Worm (Caenorhabditis elegans) whole organism, L2 larva: ENCODE data around the gene F47B10.6.

ENCODE experiments used
- C34F6.9 ChIP-seq: fragments of 150-350 bp; optimal IDR thresholded peaks from 2 replicates; lab custom pipeline; 2014; ENCODE audit warnings: missing biosample characterization, missing genetic modification characterization
- F13H6.1 ChIP-seq: sonication (generic microtip); optimal IDR thresholded peaks from 2 replicates; lab custom pipeline; 2016; ENCODE audit warnings: missing genetic modification characterization, missing compliant biosample characterization
- R02D3.7 ChIP-seq: fragments of 150-350 bp; optimal IDR thresholded peaks from 2 replicates; lab custom pipeline; 2014; ENCODE audit warnings: missing biosample characterization, missing genetic modification characterization
- Y55F3AM.14 ChIP-seq: fragments of 200-800 bp; sonication (Bioruptor generic); optimal IDR thresholded peaks from 2 replicates; lab custom pipeline; 2018; ENCODE audit warnings: mild to moderate bottlenecking, missing genetic modification characterization, missing compliant biosample characterization
- aly-2 ChIP-seq: fragments of 150-350 bp; optimal IDR thresholded peaks from 2 replicates; lab custom pipeline; 2014; ENCODE audit warnings: missing biosample characterization, missing genetic modification characterization
- blmp-1 ChIP-seq: sonication (generic microtip); optimal IDR thresholded peaks from 2 replicates; lab custom pipeline; 2017; ENCODE audit warnings: missing genetic modification characterization, mild to moderate bottlenecking, missing compliant biosample characterization, antibody characterized with exemption, moderate library complexity; ENCODE audit not compliant: insufficient read depth
- ceh-16 ChIP-seq: fragments of 150-350 bp; optimal IDR thresholded peaks from 2 replicates; lab custom pipeline; 2014; ENCODE audit warnings: missing biosample characterization, missing genetic modification characterization
- ceh-82 ChIP-seq: fragments of 150-350 bp; optimal IDR thresholded peaks from 2 replicates; lab custom pipeline; 2014; ENCODE audit warnings: missing biosample characterization, missing genetic modification characterization
- dmd-4 ChIP-seq: sonication (generic microtip); optimal IDR thresholded peaks from 2 replicates; lab custom pipeline; 2017; ENCODE audit warnings: missing biosample characterization, missing genetic modification characterization
- elt-1 ChIP-seq: fragments of 150-350 bp; optimal IDR thresholded peaks from 2 replicates; lab custom pipeline; 2014; ENCODE audit warnings: missing biosample characterization, missing genetic modification characterization
- fos-1 ChIP-seq: fragments of 150-350 bp; optimal IDR thresholded peaks from 2 replicates; lab custom pipeline; 2014; ENCODE audit warnings: missing biosample characterization, missing genetic modification characterization
- gmeb-1 ChIP-seq: fragments of 150-350 bp; optimal IDR thresholded peaks from 2 replicates; lab custom pipeline; 2014; ENCODE audit warnings: missing biosample characterization, missing genetic modification characterization
- lin-11 ChIP-seq: fragments of 150-350 bp; sonication (generic microtip); optimal IDR thresholded peaks from 2 replicates; lab custom pipeline; 2014; ENCODE audit warnings: missing biosample characterization, missing genetic modification characterization, inconsistent platforms, mixed read lengths
- lin-13 ChIP-seq: fragments of 150-350 bp; optimal IDR thresholded peaks from 2 replicates; lab custom pipeline; 2014; ENCODE audit warnings: missing biosample characterization, missing genetic modification reagents, missing genetic modification characterization
- lin-39 ChIP-seq: fragments of 150-350 bp; optimal IDR thresholded peaks from 2 replicates; lab custom pipeline; 2014; ENCODE audit warnings: missing biosample characterization, missing genetic modification reagents, missing genetic modification characterization
- lsy-2 ChIP-seq, 2 experiments: fragments of 150-350 bp in 1 of 2; sonication (generic microtip) in 1 of 2; optimal IDR thresholded peaks; 2 replicates each; lab custom pipeline; 2014 to 2017; ENCODE audit warnings: missing biosample characterization in 2 of 2, missing genetic modification characterization in 2 of 2
- mab-5 ChIP-seq: fragments of 150-350 bp; optimal IDR thresholded peaks from 2 replicates; lab custom pipeline; 2014; ENCODE audit warnings: missing biosample characterization, missing genetic modification characterization
- mbf-1 ChIP-seq: sonication (generic microtip); optimal IDR thresholded peaks from 2 replicates; lab custom pipeline; 2017; ENCODE audit warnings: missing biosample characterization, missing genetic modification characterization
- mdl-1 ChIP-seq, 2 experiments: fragments of 150-350 bp in 1 of 2; sonication (generic microtip) in 1 of 2; optimal IDR thresholded peaks; 2 replicates each; lab custom pipeline; 2017; ENCODE audit warnings: missing biosample characterization in 2 of 2, missing genetic modification characterization in 2 of 2
- nhr-10 ChIP-seq: sonication (generic microtip); optimal IDR thresholded peaks from 2 replicates; lab custom pipeline; 2017; ENCODE audit warnings: missing biosample characterization, missing genetic modification characterization
- nhr-11 ChIP-seq: fragments of 150-350 bp; optimal IDR thresholded peaks from 2 replicates; lab custom pipeline; 2014; ENCODE audit warnings: missing biosample characterization, missing genetic modification characterization
- nhr-12 ChIP-seq: fragments of 150-350 bp; optimal IDR thresholded peaks from 2 replicates; lab custom pipeline; 2014; ENCODE audit warnings: missing biosample characterization, missing genetic modification characterization
- nhr-21 ChIP-seq: fragments of 150-350 bp; optimal IDR thresholded peaks from 2 replicates; lab custom pipeline; 2014; ENCODE audit warnings: missing biosample characterization, missing genetic modification characterization
- nhr-23 ChIP-seq: fragments of 150-350 bp; optimal IDR thresholded peaks from 2 replicates; lab custom pipeline; 2014; ENCODE audit warnings: missing biosample characterization, missing genetic modification reagents, missing genetic modification characterization
- nhr-237 ChIP-seq: fragments of 150-350 bp; optimal IDR thresholded peaks from 2 replicates; lab custom pipeline; 2014; ENCODE audit warnings: missing biosample characterization, missing genetic modification characterization
- nhr-25 ChIP-seq: fragments of 150-350 bp; sonication (generic microtip); optimal IDR thresholded peaks from 3 replicates; lab custom pipeline; 2014; ENCODE audit warnings: missing biosample characterization, missing genetic modification characterization
- nhr-6 ChIP-seq: fragments of 150-350 bp; optimal IDR thresholded peaks from 2 replicates; lab custom pipeline; 2014; ENCODE audit warnings: missing biosample characterization, missing genetic modification characterization
- nhr-77 ChIP-seq: fragments of 150-350 bp; optimal IDR thresholded peaks from 2 replicates; lab custom pipeline; 2014; ENCODE audit warnings: missing biosample characterization, missing genetic modification characterization
- peb-1 ChIP-seq: fragments of 150-350 bp; optimal IDR thresholded peaks from 2 replicates; lab custom pipeline; 2014; ENCODE audit warnings: missing biosample characterization, missing genetic modification characterization
- sem-4 ChIP-seq: fragments of 150-350 bp; optimal IDR thresholded peaks from 2 replicates; lab custom pipeline; 2014; ENCODE audit warnings: missing biosample characterization, missing genetic modification reagents, missing genetic modification characterization
- sma-3 ChIP-seq: sonication (generic microtip); optimal IDR thresholded peaks from 2 replicates; lab custom pipeline; 2016; ENCODE audit warnings: missing genetic modification reagents, missing genetic modification characterization, missing compliant biosample characterization
- sma-9 ChIP-seq, 2 experiments: fragments of 150-350 bp in 1 of 2; sonication (generic microtip) in 1 of 2; optimal IDR thresholded peaks; 2 replicates each; lab custom pipeline; 2014 to 2016; ENCODE audit warnings: missing genetic modification characterization in 2 of 2, mild to moderate bottlenecking in 1 of 2, missing biosample characterization in 1 of 2, missing compliant biosample characterization in 1 of 2, missing genetic modification reagents in 1 of 2, moderate library complexity in 1 of 2
- snpc-4 ChIP-seq: fragments of 150-350 bp; optimal IDR thresholded peaks from 2 replicates; lab custom pipeline; 2014; ENCODE audit warnings: missing biosample characterization, missing genetic modification characterization
- unc-39 ChIP-seq: fragments of 150-350 bp; optimal IDR thresholded peaks from 2 replicates; lab custom pipeline; 2014; ENCODE audit warnings: missing biosample characterization, missing genetic modification characterization
- unc-62 ChIP-seq: fragments of 150-350 bp; optimal IDR thresholded peaks from 2 replicates; lab custom pipeline; 2014; ENCODE audit warnings: missing biosample characterization, missing genetic modification reagents, missing genetic modification characterization
- zag-1 ChIP-seq: fragments of 150-350 bp; optimal IDR thresholded peaks from 2 replicates; lab custom pipeline; 2014; ENCODE audit warnings: missing biosample characterization, missing genetic modification characterization
- ztf-1 ChIP-seq: fragments of 200-800 bp; sonication (Bioruptor generic); conservative IDR thresholded peaks from 2 replicates; pipeline ENCODE4 v1.3.6; 2022; ENCODE audit warnings: missing genetic modification characterization, missing compliant biosample characterization
- ztf-11 ChIP-seq: sonication (generic microtip); optimal IDR thresholded peaks from 2 replicates; lab custom pipeline; 2017; ENCODE audit warnings: missing biosample characterization, missing genetic modification characterization
- ztf-4 ChIP-seq: fragments of 150-350 bp; optimal IDR thresholded peaks from 2 replicates; lab custom pipeline; 2014; ENCODE audit warnings: missing biosample characterization, missing genetic modification characterization

Gene F47B10.6

ce11 chrX:10888201-10888600, at the start of gene F47B10.6:
Gene F47B10.6 (plus strand): TSS chrX:10888501.
- TF ChIP-seq fos-1 (no peak), lin-39 (no peak), dmd-4 (no peak), C34F6.9 (tag; lab: Kevin White, UChicago) (no peak), unc-39 (tag; lab: Kevin White, UChicago) (no peak), zag-1 (tag; lab: Kevin White, UChicago) (no peak), nhr-11 (tag; lab: Kevin White, UChicago) (no peak), nhr-12 (tag; lab: Kevin White, UChicago) (no peak)

ce11 chrX:10838550-10838949, 49.8 kb upstream of the F47B10.6 start, which contains the start of gene plc-1:
Gene plc-1 (minus strand): TSS chrX:10838650.
- TF ChIP-seq sma-9 (GFP tag; optimal IDR thresholded peaks at IDR 0.05; lab: Kevin White, UChicago) (no peak), sma-9 (tag; optimal IDR thresholded peaks at IDR 0.05; lab: Kevin White, UChicago) (no peak), nhr-25 (tag; lab: Kevin White, UChicago) (no peak), F13H6.1 (tag; lab: Kevin White, UChicago) (no peak), ceh-82 (no peak), lsy-2 (tag; optimal IDR thresholded peaks at IDR 0.05; lab: Kevin White, UChicago) (no peak), aly-2 (no peak)

- TF ChIP-seq nhr-237 (no peak), fos-1 (peak; percentile 30), nhr-10 (tag; lab: Kevin White, UChicago) (no peak)
Observed at ce11 chrX:10844137-10844536, 44.2 kb upstream of the F47B10.6 start.

ce11 chrX:10844602-10845354, 43.5 kb upstream of the F47B10.6 start, which contains the start of gene C05A9.2:
Gene C05A9.2 (minus strand): TSS chrX:10844674.
- TF ChIP-seq nhr-23 (tag; lab: Kevin White, UChicago) (no peak), sma-9 (GFP tag; optimal IDR thresholded peaks at IDR 0.05; lab: Kevin White, UChicago) (no peak), sma-9 (tag; optimal IDR thresholded peaks at IDR 0.05; lab: Kevin White, UChicago) (no peak), nhr-77 (tag; lab: Kevin White, UChicago) (no peak)

- TF ChIP-seq elt-1 (tag; lab: Kevin White, UChicago) (no peak), ztf-4 (tag; lab: Kevin White, UChicago) (no peak), nhr-12 (tag; lab: Kevin White, UChicago) (no peak), ztf-1 (GFP tag; lab: Robert Waterston, UW) (no peak), ztf-11 (tag; lab: Kevin White, UChicago) (no peak), lsy-2 (tag; optimal IDR thresholded peaks at IDR 0.05; lab: Kevin White, UChicago) (no peak), nhr-21 (tag; lab: Kevin White, UChicago) (no peak), fos-1 (no peak), R02D3.7 (tag; lab: Kevin White, UChicago) (no peak), sma-3 (GFP tag; lab: Kevin White, UChicago) (no peak), mab-5 (tag; lab: Kevin White, UChicago) (no peak), nhr-11 (tag; lab: Kevin White, UChicago) (no peak), nhr-6 (tag; lab: Kevin White, UChicago) (no peak), blmp-1 (tag; lab: Kevin White, UChicago) (no peak)
- TF ChIP-seq, all 48 proteins: peak for 0
Observed at ce11 chrX:10846898-10847297, 41.4 kb upstream of the F47B10.6 start.

- TF ChIP-seq sem-4 (tag; lab: Kevin White, UChicago) (no peak), lin-11 (tag; lab: Kevin White, UChicago) (no peak), peb-1 (tag; lab: Kevin White, UChicago) (no peak), ztf-1 (GFP tag; lab: Robert Waterston, UW) (no peak), R02D3.7 (tag; lab: Kevin White, UChicago) (no peak), Y55F3AM.14 (no peak), nhr-10 (tag; lab: Kevin White, UChicago) (no peak), gmeb-1 (tag; lab: Kevin White, UChicago) (no peak), ceh-16 (tag; lab: Kevin White, UChicago) (no peak), lsy-2 (tag; optimal IDR thresholded peaks at IDR 0.05; lab: Kevin White, UChicago) (no peak), nhr-25 (tag; lab: Kevin White, UChicago) (no peak), lin-13 (GFP tag; lab: Kevin White, UChicago) (no peak), mdl-1 (tag; optimal IDR thresholded peaks at IDR 0.05; lab: Kevin White, UChicago) (no peak), nhr-11 (tag; lab: Kevin White, UChicago) (no peak), mbf-1 (tag; lab: Kevin White, UChicago) (no peak), F13H6.1 (tag; lab: Kevin White, UChicago) (no peak), unc-62 (GFP tag; lab: Kevin White, UChicago) (no peak), snpc-4 (no peak), nhr-237 (no peak), unc-39 (tag; lab: Kevin White, UChicago) (no peak)
Observed at ce11 chrX:10851202-10851601, 37.1 kb upstream of the F47B10.6 start.
